Worm (Caenorhabditis elegans): Measurements from ENCODE around the gene ugt-67.

DNA sequence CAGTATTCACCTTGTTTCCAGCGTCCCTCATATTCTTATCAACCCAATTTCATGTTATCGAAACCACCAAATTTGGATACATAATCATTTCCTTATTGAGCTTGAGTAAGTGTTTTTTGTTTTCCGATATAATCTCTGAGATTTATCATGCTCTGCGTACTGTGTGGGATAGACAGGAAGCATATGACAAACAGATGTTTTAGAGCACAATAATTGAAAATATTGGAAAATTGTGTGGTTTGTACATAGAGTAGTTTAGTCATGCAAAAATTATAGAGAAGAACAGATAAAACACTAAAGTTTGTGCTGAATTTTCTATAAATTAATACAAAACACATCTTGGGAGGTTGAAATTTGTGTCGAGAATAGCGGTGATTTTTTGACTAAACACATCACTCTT lies 32.5 kb upstream of the ugt-67 start:
- TF ChIP-seq ztf-11 (tag; optimal IDR thresholded peaks at IDR 0.05) (no peak), elt-1 (tag; optimal IDR thresholded peaks at IDR 0.05) (no peak), fkh-10 (GFP tag; optimal IDR thresholded peaks at IDR 0.05) (no peak), skn-1 (tag; optimal IDR thresholded peaks at IDR 0.05) (no peak), nhr-11 (tag; optimal IDR thresholded peaks at IDR 0.05) (no peak), tbx-2 (tag; optimal IDR thresholded peaks at IDR 0.05) (no peak), ama-1 (optimal IDR thresholded peaks at IDR 0.05) (no peak), ceh-16 (tag; optimal IDR thresholded peaks at IDR 0.05) (no peak), mdl-1 (tag; optimal IDR thresholded peaks at IDR 0.05) (no peak)

All from whole organism, L3 larva.